Fruit fly (Drosophila melanogaster): Measurements from ENCODE around the gene Ir75a.

The Ir75a gene

dm6 chr3L:17802107-17802506 lies 15.6 kb downstream of the Ir75a start, which contains the start of gene NUCB1 (continued):
- TF ChIP-seq ab (GFP tag; optimal IDR thresholded peaks at IDR 0.05) (no peak), pb (GFP tag; optimal IDR thresholded peaks at IDR 0.05) (peak; percentile 20), pum (GFP tag; optimal IDR thresholded peaks at IDR 0.05) (peak; percentile 5), CG15514 (GFP tag; optimal IDR thresholded peaks at IDR 0.05) (peak; percentile 83), CG16815 (GFP tag; optimal IDR thresholded peaks at IDR 0.05) (no peak), CG4617 (GFP tag; optimal IDR thresholded peaks at IDR 0.05; ENCODE audit: borderline replicate concordance) (peak; percentile 94), trem (tag; optimal IDR thresholded peaks at IDR 0.05) (peak; percentile 82), Ets97D (GFP tag; optimal IDR thresholded peaks at IDR 0.05) (peak; percentile 85), MBD-R2 (GFP tag; IDR thresholded peaks at IDR 0.05) (peak; percentile 93), CG12299 (tag; optimal IDR thresholded peaks at IDR 0.05) (no peak), Awh (GFP tag; IDR thresholded peaks at IDR 0.05) (peak; percentile 36; the same call in 1 of the 2 replicates), CG12769 (tag; optimal IDR thresholded peaks at IDR 0.05) (no peak), CG10209 (GFP tag; optimal IDR thresholded peaks at IDR 0.05) (peak; percentile 36), Spps (tag; optimal IDR thresholded peaks at IDR 0.05) (peak; percentile 21), CG2202 (tag; optimal IDR thresholded peaks at IDR 0.05) (peak; percentile 26), CG16863 (GFP tag; optimal IDR thresholded peaks at IDR 0.05) (peak; percentile 11), CkIIα-i1 (GFP tag; IDR thresholded peaks at IDR 0.05) (no peak), Dek (tag; optimal IDR thresholded peaks at IDR 0.05) (no peak), tll (GFP tag; optimal IDR thresholded peaks at IDR 0.05) (peak in 1 of 2 experiments; percentile 74), Hmx (GFP tag; optimal IDR thresholded peaks at IDR 0.05) (no peak), CG18619 (GFP tag; optimal IDR thresholded peaks at IDR 0.05) (peak; percentile 29), CG4328 (GFP tag; optimal IDR thresholded peaks at IDR 0.05) (no peak), disco-r (GFP tag; optimal IDR thresholded peaks at IDR 0.05) (peak; percentile 26)

dm6 chr3L:17797494-17797893 lies 20.2 kb downstream of the Ir75a start, which contains the start of gene CG42816:
CG42816 (minus strand) TSS chr3L:17797594.
- TF ChIP-seq gcm2 (GFP tag; optimal IDR thresholded peaks at IDR 0.05) (no peak), z (GFP tag; IDR thresholded peaks at IDR 0.05) (no peak), CG13287 (GFP tag; IDR thresholded peaks at IDR 0.05; ENCODE audit: partially characterized antibody) (no peak), fd64A (GFP tag; optimal IDR thresholded peaks at IDR 0.05) (no peak), slou (GFP tag; optimal IDR thresholded peaks at IDR 0.05) (no peak), CG1832 (GFP tag; optimal IDR thresholded peaks at IDR 0.05) (no peak), B-H1 (GFP tag; IDR thresholded peaks at IDR 0.05) (no peak), dimm (GFP tag; IDR thresholded peaks at IDR 0.05) (no peak), kay (GFP tag; optimal IDR thresholded peaks at IDR 0.05) (no peak), CG3065 (GFP tag; optimal IDR thresholded peaks at IDR 0.05) (no peak), gsb-n (tag; optimal IDR thresholded peaks at IDR 0.05) (no peak), zen2 (GFP tag; IDR thresholded peaks at IDR 0.05; ENCODE audit: partially characterized antibody) (no peak)

dm6 chr3L:17791495-17791894 lies 26.2 kb downstream of the Ir75a start:
- TF ChIP-seq cwo (GFP tag; optimal IDR thresholded peaks at IDR 0.05): peak; percentile 64
- TF ChIP-seq CG6272 (GFP tag; IDR thresholded peaks at IDR 0.05): no peak
- no peak for TF ChIP-seq Hr78 (GFP tag; optimal IDR thresholded peaks at IDR 0.05)
- TF ChIP-seq trem (tag; optimal IDR thresholded peaks at IDR 0.05): no peak
- no peak for TF ChIP-seq CG10267 (tag; optimal IDR thresholded peaks at IDR 0.05)
- peak; percentile 67 for TF ChIP-seq Dek (tag; optimal IDR thresholded peaks at IDR 0.05)
- TF ChIP-seq CG2202 (tag; optimal IDR thresholded peaks at IDR 0.05): no peak
- TF ChIP-seq CG7372 (GFP tag; IDR thresholded peaks at IDR 0.05): no peak
- no peak for TF ChIP-seq zen2 (GFP tag; IDR thresholded peaks at IDR 0.05; ENCODE audit: partially characterized antibody)
- no peak for TF ChIP-seq dmrt99B (tag; optimal IDR thresholded peaks at IDR 0.05)
- 0 out of 3 replicates have a peak, but pooled peaks have one; percentile 47 for TF ChIP-seq Dbx (GFP tag; IDR thresholded peaks at IDR 0.05)
- TF ChIP-seq insv (GFP tag; optimal IDR thresholded peaks at IDR 0.05): no peak
- peak; percentile 87 for TF ChIP-seq fd3F (GFP tag; optimal IDR thresholded peaks at IDR 0.05)
- TF ChIP-seq CG11247 (GFP tag; IDR thresholded peaks at IDR 0.05): peak; percentile 49; the same call in 1 of the 2 replicates
- no peak for TF ChIP-seq pnt (GFP tag; optimal IDR thresholded peaks at IDR 0.05)
- no peak for TF ChIP-seq CG1602 (GFP tag; optimal IDR thresholded peaks at IDR 0.05)
- no peak for TF ChIP-seq CG8359 (GFP tag; optimal IDR thresholded peaks at IDR 0.05; ENCODE audit: borderline replicate concordance)
- TF ChIP-seq corto (GFP tag; optimal IDR thresholded peaks at IDR 0.05): no peak

Measured in whole organism, embryonic.